Fruit fly (Drosophila melanogaster) whole organism, pupa: ENCODE data around the gene CG10862.
A peak's percentile ranks its signal among the peaks of the same experiment; 100 is the strongest.

Source experiments
- CG10348 ChIP-seq: fragments of 200-800 bp; sonication (Bioruptor generic); IDR thresholded peaks from 2 replicates; pipeline ENCODE4 v1.3.6; 2022; ENCODE audit warnings: missing biosample characterization, missing genetic modification characterization
- CG12605 ChIP-seq: fragments of 200-800 bp; sonication (Bioruptor generic); IDR thresholded peaks from 2 replicates; pipeline ENCODE4 v1.3.6; 2022; ENCODE audit warnings: missing biosample characterization, missing genetic modification characterization
- CG13204 ChIP-seq: fragments of 200-800 bp; sonication (Bioruptor generic); optimal IDR thresholded peaks from 2 replicates; lab custom pipeline; 2018; ENCODE audit warnings: missing biosample characterization, mild to moderate bottlenecking, missing genetic modification characterization, moderate library complexity
- CG14655 ChIP-seq: fragments of 200-800 bp; sonication (Bioruptor generic); optimal IDR thresholded peaks from 3 replicates; lab custom pipeline; 2017; ENCODE audit warnings: mild to moderate bottlenecking, missing biosample characterization, missing genetic modification reagents, missing genetic modification characterization
- CG15710 ChIP-seq: fragments of 200-800 bp; sonication (Bioruptor generic); optimal IDR thresholded peaks from 2 replicates; lab custom pipeline; 2018; ENCODE audit warnings: missing biosample characterization, mild to moderate bottlenecking, missing genetic modification characterization, moderate library complexity
- CG17806 ChIP-seq: fragments of 200-800 bp; sonication (Bioruptor generic); optimal IDR thresholded peaks from 2 replicates; lab custom pipeline; 2018; ENCODE audit warnings: missing biosample characterization, mild to moderate bottlenecking, missing genetic modification characterization, moderate library complexity
- CG32121 ChIP-seq: fragments of 200-800 bp; sonication (Bioruptor generic); IDR thresholded peaks from 2 replicates; pipeline ENCODE4 v1.3.6; 2022; ENCODE audit warnings: missing biosample characterization, missing genetic modification characterization
- CG34367 ChIP-seq: fragments of 200-800 bp; sonication (Bioruptor generic); optimal IDR thresholded peaks from 2 replicates; lab custom pipeline; 2018; ENCODE audit warnings: missing biosample characterization, mild to moderate bottlenecking, missing genetic modification characterization
- CG4496 ChIP-seq: fragments of 200-800 bp; sonication (Bioruptor generic); IDR thresholded peaks from 3 replicates; pipeline ENCODE4 v1.3.6; 2022; ENCODE audit warnings: missing biosample characterization, missing genetic modification characterization
- CG8159 ChIP-seq: fragments of 200-800 bp; sonication (Bioruptor generic); optimal IDR thresholded peaks from 3 replicates; lab custom pipeline; 2018; ENCODE audit warnings: missing biosample characterization, mild to moderate bottlenecking, missing genetic modification characterization, moderate library complexity
- CG8301 ChIP-seq: fragments of 200-800 bp; sonication (Bioruptor generic); optimal IDR thresholded peaks from 2 replicates; lab custom pipeline; 2018; ENCODE audit warnings: missing biosample characterization, mild to moderate bottlenecking, missing genetic modification characterization
- CG9948 ChIP-seq: fragments of 200-800 bp; sonication (Bioruptor generic); optimal IDR thresholded peaks from 2 replicates; lab custom pipeline; 2018; ENCODE audit warnings: missing biosample characterization, mild to moderate bottlenecking, missing genetic modification characterization, moderate library complexity
- D1 ChIP-seq: fragments of 200-800 bp; sonication (Bioruptor generic); optimal IDR thresholded peaks from 2 replicates; lab custom pipeline; 2018; ENCODE audit warnings: missing biosample characterization, mild to moderate bottlenecking, missing genetic modification characterization, moderate library complexity
- EcR ChIP-seq: fragments of 200-800 bp; sonication (Bioruptor generic); optimal IDR thresholded peaks from 3 replicates; lab custom pipeline; 2019; ENCODE audit warnings: missing biosample characterization, missing genetic modification characterization, mild to moderate bottlenecking, moderate library complexity, missing genetic modification reagents
- Ets98B ChIP-seq: fragments of 200-800 bp; sonication (Bioruptor generic); IDR thresholded peaks from 2 replicates; pipeline ENCODE4 v1.3.6; 2022; ENCODE audit warnings: missing biosample characterization, missing genetic modification characterization
- Pif1A ChIP-seq: fragments of 200-800 bp; sonication (Bioruptor generic); optimal IDR thresholded peaks from 3 replicates; lab custom pipeline; 2016; ENCODE audit warnings: missing biosample characterization, missing genetic modification characterization
- Pif1B ChIP-seq: fragments of 200-800 bp; sonication (Bioruptor generic); optimal IDR thresholded peaks from 3 replicates; lab custom pipeline; 2016; ENCODE audit warnings: missing biosample characterization, missing genetic modification characterization
- Snoo ChIP-seq: fragments of 200-800 bp; sonication (Bioruptor generic); optimal IDR thresholded peaks from 3 replicates; lab custom pipeline; 2017; ENCODE audit warnings: missing biosample characterization, mild to moderate bottlenecking, missing genetic modification characterization, inconsistent platforms
- fd96Ca ChIP-seq: fragments of 200-800 bp; sonication (Bioruptor generic); IDR thresholded peaks from 3 replicates; pipeline ENCODE4 v1.3.6; 2022; ENCODE audit warnings: missing biosample characterization, missing genetic modification characterization
- gl ChIP-seq: fragments of 200-800 bp; sonication (Bioruptor generic); optimal IDR thresholded peaks from 2 replicates; lab custom pipeline; 2018; ENCODE audit warnings: missing biosample characterization, mild to moderate bottlenecking, missing genetic modification characterization
- rn ChIP-seq: fragments of 200-800 bp; sonication (Bioruptor generic); IDR thresholded peaks from 2 replicates; pipeline ENCODE4 v1.3.6; 2022; ENCODE audit warnings: missing biosample characterization, missing genetic modification characterization

Gene CG10862

DNA sequence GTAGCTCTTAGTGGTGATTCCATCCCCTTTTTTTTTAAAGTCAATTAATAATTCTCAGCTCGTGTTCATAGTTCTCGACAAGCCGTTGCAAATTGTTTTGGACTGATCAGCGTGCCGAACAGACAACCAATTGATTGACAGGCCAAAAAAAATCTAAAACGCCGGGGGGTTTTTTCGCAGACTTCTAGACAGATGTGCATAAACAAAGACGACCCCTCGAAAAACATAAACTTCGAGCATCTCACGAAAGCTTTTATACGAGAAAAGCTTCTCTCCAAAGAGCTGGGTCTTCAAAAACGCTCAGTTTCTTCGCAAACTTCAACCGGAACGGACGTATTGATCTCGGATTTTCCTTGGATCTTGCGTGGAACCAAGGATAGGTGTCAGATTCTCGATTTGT, 42.7 kb downstream of the CG10862 start, which contains the start of gene CG10359:
TSS of gene CG10359 (plus strand) at position 301 of the 400 bp plus-strand sequence.
- TF ChIP-seq Snoo (tag; lab: Kevin White, UChicago), result no peak
- no peak for TF ChIP-seq CG8159 (tag; lab: Kevin White, UChicago)
- TF ChIP-seq CG34367 (tag; lab: Kevin White, UChicago), result no peak
- no peak for TF ChIP-seq CG9948
- no peak for TF ChIP-seq Pif1A (GFP tag; lab: Kevin White, UChicago)
- no peak for TF ChIP-seq rn (GFP tag; lab: Robert Waterston, UW)
- no peak for TF ChIP-seq CG32121 (GFP tag; lab: Robert Waterston, UW)
- TF ChIP-seq CG10348 (GFP tag; lab: Robert Waterston, UW), result no peak
- 0 out of 3 replicates have a peak, but pooled peaks have one; percentile 13 for TF ChIP-seq CG4496
- TF ChIP-seq CG12605 (GFP tag; lab: Robert Waterston, UW), result no peak
- peak; percentile 35 for TF ChIP-seq EcR
- no peak for TF ChIP-seq CG13204 (GFP tag; lab: Kevin White, UChicago)
- TF ChIP-seq CG14655, result no peak
- TF ChIP-seq Ets98B (GFP tag; lab: Robert Waterston, UW), result no peak
- TF ChIP-seq gl, result no peak
- no peak for TF ChIP-seq CG8301 (tag; lab: Kevin White, UChicago)
- no peak for TF ChIP-seq Pif1B (GFP tag; lab: Kevin White, UChicago)
- no peak for TF ChIP-seq CG15710
- TF ChIP-seq D1 (tag; lab: Kevin White, UChicago), result no peak
- 0 out of 3 replicates have a peak, but pooled peaks have one; percentile 19 for TF ChIP-seq fd96Ca (GFP tag; lab: Robert Waterston, UW)
- TF ChIP-seq CG17806 (tag; lab: Kevin White, UChicago), result no peak

DNA sequence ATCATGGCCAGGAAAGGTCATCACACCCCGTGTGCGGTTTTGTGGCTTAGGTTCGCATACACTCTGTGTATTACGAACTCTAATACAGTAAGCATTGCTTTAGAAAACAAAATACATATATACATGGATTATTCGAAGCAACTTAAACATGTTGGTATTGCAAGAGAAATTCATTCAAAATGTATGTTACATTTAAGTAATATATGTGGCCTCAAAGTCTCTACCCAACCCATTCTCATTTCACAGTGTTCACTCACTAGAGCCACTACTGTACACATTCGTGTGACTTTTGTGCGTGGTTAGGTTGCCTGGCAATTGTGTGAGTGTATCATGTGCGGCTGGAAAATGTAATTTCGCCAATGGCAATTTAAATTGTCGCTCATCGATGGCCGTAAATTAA, 47.6 kb downstream of the CG10862 start:
- TF ChIP-seq CG17806 (tag; lab: Kevin White, UChicago) (no peak), CG32121 (GFP tag; lab: Robert Waterston, UW) (peak; percentile 25; the same call in 1 of the 2 replicates)
